Fruit fly (Drosophila melanogaster) whole organism, embryonic: ENCODE results near the gene Drgx.

Source experiments
- Adf1 ChIP-seq: fragments of 200-800 bp; sonication (Bioruptor generic); IDR thresholded peaks from 2 replicates; pipeline ENCODE4 v1.3.6; 2022; ENCODE audit warnings: missing biosample characterization, missing genetic modification characterization
- Awh ChIP-seq: fragments of 200-800 bp; sonication (Bioruptor generic); IDR thresholded peaks from 2 replicates; pipeline ENCODE4, ENCODE4 v1.3.6; 2022; ENCODE audit warnings: missing biosample characterization, missing genetic modification characterization
- C15 ChIP-seq: fragments of 200-800 bp; sonication (Bioruptor generic); IDR thresholded peaks from 3 replicates; pipeline ENCODE4 v1.3.6; 2022; ENCODE audit warnings: missing biosample characterization, missing genetic modification characterization
- CG10654 ChIP-seq: fragments of 200-800 bp; sonication (Bioruptor generic); optimal IDR thresholded peaks from 2 replicates; lab custom pipeline; 2016; ENCODE audit warnings: missing biosample characterization, missing genetic modification characterization
- CG10979 ChIP-seq: fragments of 200-800 bp; sonication (Bioruptor generic); optimal IDR thresholded peaks from 2 replicates; lab custom pipeline; 2018; ENCODE audit warnings: missing biosample characterization, mild to moderate bottlenecking, missing genetic modification characterization, moderate library complexity
- CG17385 ChIP-seq: fragments of 200-800 bp; sonication (Bioruptor generic); optimal IDR thresholded peaks from 3 replicates; lab custom pipeline; 2018; ENCODE audit warnings: missing biosample characterization, mild to moderate bottlenecking, missing genetic modification characterization
- CG17829 ChIP-seq: fragments of 200-800 bp; optimal IDR thresholded peaks from 2 replicates; lab custom pipeline; 2019; ENCODE audit warnings: missing biosample characterization, mild to moderate bottlenecking, missing genetic modification characterization, moderate library complexity
- CG1832 ChIP-seq: fragments of 200-800 bp; sonication (Bioruptor generic); optimal IDR thresholded peaks from 2 replicates; lab custom pipeline; 2017; ENCODE audit warnings: missing biosample characterization, mild to moderate bottlenecking, missing genetic modification characterization, inconsistent platforms
- CG31224 ChIP-seq: fragments of 200-800 bp; sonication (Bioruptor generic); IDR thresholded peaks from 2 replicates; pipeline ENCODE4 v1.3.6; 2022; ENCODE audit warnings: missing biosample characterization, missing genetic modification characterization
- CG32772 ChIP-seq: fragments of 200-800 bp; sonication (Bioruptor generic); IDR thresholded peaks from 2 replicates; pipeline ENCODE4 v1.3.6; 2022; ENCODE audit warnings: missing biosample characterization, missing genetic modification characterization
- CG4282 ChIP-seq: fragments of 200-800 bp; sonication (Bioruptor generic); optimal IDR thresholded peaks from 2 replicates; lab custom pipeline; 2016; ENCODE audit warnings: missing biosample characterization, missing genetic modification characterization
- CG6683 ChIP-seq: fragments of 200-800 bp; sonication (Bioruptor generic); optimal IDR thresholded peaks from 2 replicates; lab custom pipeline; 2017; ENCODE audit warnings: missing biosample characterization, mild to moderate bottlenecking, missing genetic modification characterization, missing genetic modification reagents
- CG8359 ChIP-seq: fragments of 200-800 bp; sonication (Bioruptor generic); optimal IDR thresholded peaks from 2 replicates; lab custom pipeline; 2017; ENCODE audit warnings: missing biosample characterization, mild to moderate bottlenecking, missing genetic modification characterization, borderline replicate concordance
- CG9817 ChIP-seq: fragments of 200-800 bp; sonication (Bioruptor generic); optimal IDR thresholded peaks from 2 replicates; lab custom pipeline; 2018; ENCODE audit warnings: missing biosample characterization, mild to moderate bottlenecking, missing genetic modification characterization, moderate library complexity
- CG9876 ChIP-seq: fragments of 200-800 bp; sonication (Bioruptor generic); optimal IDR thresholded peaks from 2 replicates; lab custom pipeline; 2016; ENCODE audit warnings: missing biosample characterization, missing genetic modification characterization
- CTCF ChIP-seq: fragments of 200-800 bp; sonication (Bioruptor generic); optimal IDR thresholded peaks from 2 replicates; lab custom pipeline; 2017; ENCODE audit warnings: missing biosample characterization, mild to moderate bottlenecking, missing genetic modification characterization, moderate library complexity
- Doc2 ChIP-seq: fragments of 200-800 bp; sonication (Bioruptor generic); IDR thresholded peaks from 2 replicates; pipeline ENCODE4 v1.3.6; 2022; ENCODE audit warnings: missing biosample characterization, missing genetic modification characterization
- E2f2 ChIP-seq: fragments of 200-800 bp; sonication (Bioruptor generic); IDR thresholded peaks from 2 replicates; pipeline ENCODE4 v1.3.6; 2022; ENCODE audit warnings: missing biosample characterization, missing genetic modification characterization
- Fer3 ChIP-seq: fragments of 200-800 bp; sonication (Bioruptor generic); optimal IDR thresholded peaks from 2 replicates; lab custom pipeline; 2018; ENCODE audit warnings: missing biosample characterization, mild to moderate bottlenecking, missing genetic modification characterization, moderate library complexity
- HLHmδ ChIP-seq: fragments of 200-800 bp; sonication (Bioruptor generic); optimal IDR thresholded peaks from 2 replicates; lab custom pipeline; 2018; ENCODE audit warnings: missing biosample characterization, mild to moderate bottlenecking, missing genetic modification characterization, moderate library complexity
- HmgD ChIP-seq: fragments of 200-800 bp; sonication (Bioruptor generic); optimal IDR thresholded peaks from 3 replicates; lab custom pipeline; 2016; ENCODE audit warnings: missing biosample characterization, missing genetic modification characterization
- Hmx ChIP-seq: fragments of 200-800 bp; sonication (Bioruptor generic); optimal IDR thresholded peaks from 2 replicates; lab custom pipeline; 2016; ENCODE audit warnings: missing biosample characterization, missing genetic modification characterization
- Hr78 ChIP-seq, 2 experiments: fragments of 200-800 bp in 1 of 2; fragments of >200 bp in 1 of 2; sonication (Bioruptor generic) in 1 of 2; optimal IDR thresholded peaks; 2 replicates each; lab custom pipeline; 2017 to 2019; ENCODE audit warnings: missing biosample characterization in 2 of 2, missing genetic modification characterization in 2 of 2, mild to moderate bottlenecking in 1 of 2, moderate library complexity in 1 of 2
- Mes4 ChIP-seq: fragments of 200-800 bp; sonication (Bioruptor generic); optimal IDR thresholded peaks from 2 replicates; lab custom pipeline; 2016; ENCODE audit warnings: missing biosample characterization, missing genetic modification characterization
- Nf-YA ChIP-seq: fragments of 200-800 bp; sonication (Bioruptor generic); IDR thresholded peaks from 2 replicates; pipeline ENCODE4 v1.3.6; 2022; ENCODE audit warnings: missing biosample characterization, missing genetic modification characterization
- Spps ChIP-seq: fragments of 200-800 bp; sonication (Bioruptor generic); optimal IDR thresholded peaks from 2 replicates; lab custom pipeline; 2018; ENCODE audit warnings: missing biosample characterization, mild to moderate bottlenecking, missing genetic modification characterization
- Xbp1 ChIP-seq: fragments of 200-800 bp; sonication (Bioruptor generic); optimal IDR thresholded peaks from 3 replicates; lab custom pipeline; 2016; ENCODE audit warnings: missing biosample characterization, mild to moderate bottlenecking, missing genetic modification characterization
- bcd ChIP-seq: fragments of 200-800 bp; sonication (Bioruptor generic); optimal IDR thresholded peaks from 2 replicates; lab custom pipeline; 2017; ENCODE audit warnings: missing biosample characterization, mild to moderate bottlenecking, missing genetic modification characterization
- chinmo ChIP-seq: fragments of 200-800 bp; sonication (Bioruptor generic); IDR thresholded peaks from 4 replicates; pipeline ENCODE4 v1.3.6; 2022; ENCODE audit warnings: missing biosample characterization, missing genetic modification characterization; ENCODE audit not compliant: partially characterized antibody
- crol ChIP-seq: fragments of 200-800 bp; sonication (Bioruptor generic); IDR thresholded peaks from 2 replicates; pipeline ENCODE4 v1.3.6; 2022; ENCODE audit warnings: missing biosample characterization, missing genetic modification characterization
- dm ChIP-seq: fragments of 200-800 bp; sonication (Bioruptor generic); optimal IDR thresholded peaks from 3 replicates; lab custom pipeline; 2016; ENCODE audit warnings: missing biosample characterization, missing genetic modification characterization
- dpn ChIP-seq, 2 experiments: fragments of 200-800 bp; sonication (Bioruptor generic); optimal IDR thresholded peaks; 3 replicates each; lab custom pipeline; 2016; ENCODE audit warnings: missing biosample characterization in 2 of 2, missing genetic modification characterization in 2 of 2
- en ChIP-seq: fragments of 200-800 bp; sonication (Bioruptor generic); optimal IDR thresholded peaks from 2 replicates; lab custom pipeline; 2016; ENCODE audit warnings: missing biosample characterization, missing genetic modification characterization
- exex ChIP-seq: fragments of 200-800 bp; sonication (Bioruptor generic); optimal IDR thresholded peaks from 4 replicates; lab custom pipeline; 2018; ENCODE audit warnings: missing biosample characterization, mild to moderate bottlenecking, missing genetic modification characterization, moderate library complexity
- hbn ChIP-seq: fragments of 200-800 bp; sonication (Bioruptor generic); IDR thresholded peaks from 2 replicates; pipeline ENCODE4 v1.3.6; 2022; ENCODE audit warnings: missing biosample characterization, missing genetic modification characterization; ENCODE audit not compliant: partially characterized antibody
- her ChIP-seq: fragments of 200-800 bp; sonication (Bioruptor generic); optimal IDR thresholded peaks from 2 replicates; lab custom pipeline; 2016; ENCODE audit warnings: missing biosample characterization, missing genetic modification characterization
- lmd ChIP-seq: fragments of 200-800 bp; sonication (Bioruptor generic); IDR thresholded peaks from 2 replicates; pipeline ENCODE4 v1.3.6; 2022; ENCODE audit warnings: missing biosample characterization, missing genetic modification characterization
- lola ChIP-seq, 3 experiments: fragments of >200 bp in 2 of 3; fragments of 200-800 bp in 1 of 3; sonication (Bioruptor generic) in 1 of 3; optimal IDR thresholded peaks; 2 replicates each; lab custom pipeline; 2017 to 2019; ENCODE audit warnings: missing biosample characterization in 3 of 3, missing genetic modification characterization in 3 of 3, mild to moderate bottlenecking in 1 of 3, moderate library complexity in 1 of 3
- lov ChIP-seq, 2 experiments: fragments of 200-800 bp in 1 of 2; fragments of >200 bp in 1 of 2; sonication (Bioruptor generic) in 1 of 2; IDR thresholded peaks in 1 of 2; optimal IDR thresholded peaks in 1 of 2; 2 replicates in 1 of 2; 3 replicates in 1 of 2; pipeline versions ENCODE4 v1.3.6 to Lab custom; 2017 to 2022; ENCODE audit warnings: missing biosample characterization in 1 of 2, missing genetic modification characterization in 1 of 2
- mam ChIP-seq: fragments of 200-800 bp; sonication (Bioruptor generic); optimal IDR thresholded peaks from 3 replicates; lab custom pipeline; 2016; ENCODE audit warnings: missing biosample characterization, missing genetic modification characterization
- mld ChIP-seq: fragments of 200-800 bp; sonication (Bioruptor generic); IDR thresholded peaks from 3 replicates; pipeline ENCODE4 v1.3.6; 2022; ENCODE audit warnings: missing biosample characterization, missing genetic modification characterization; ENCODE audit not compliant: partially characterized antibody
- p53 ChIP-seq: fragments of 200-800 bp; sonication (Bioruptor generic); optimal IDR thresholded peaks from 2 replicates; lab custom pipeline; 2016; ENCODE audit warnings: missing biosample characterization, missing genetic modification characterization
- pfk ChIP-seq: fragments of 200-800 bp; sonication (Bioruptor generic); optimal IDR thresholded peaks from 2 replicates; lab custom pipeline; 2018; ENCODE audit warnings: missing biosample characterization, mild to moderate bottlenecking, missing genetic modification characterization, moderate library complexity
- stc ChIP-seq: fragments of 200-800 bp; sonication (Bioruptor generic); IDR thresholded peaks from 2 replicates; pipeline ENCODE4 v1.3.6; 2022; ENCODE audit warnings: missing biosample characterization, missing genetic modification characterization
- sug ChIP-seq: fragments of 200-800 bp; optimal IDR thresholded peaks from 2 replicates; lab custom pipeline; 2019; ENCODE audit warnings: missing biosample characterization, mild to moderate bottlenecking, missing genetic modification characterization, moderate library complexity
- tap ChIP-seq: fragments of 200-800 bp; optimal IDR thresholded peaks from 3 replicates; lab custom pipeline; 2019; ENCODE audit warnings: missing biosample characterization, mild to moderate bottlenecking, missing genetic modification characterization, moderate library complexity
- tll ChIP-seq, 2 experiments: fragments of 200-800 bp in 1 of 2; fragments of >200 bp in 1 of 2; sonication (Bioruptor generic) in 1 of 2; optimal IDR thresholded peaks; 2 replicates each; lab custom pipeline; 2017 to 2019; ENCODE audit warnings: missing biosample characterization in 2 of 2, missing genetic modification characterization in 2 of 2, mild to moderate bottlenecking in 1 of 2, moderate library complexity in 1 of 2
- tup ChIP-seq: fragments of 200-800 bp; sonication (Bioruptor generic); optimal IDR thresholded peaks from 2 replicates; lab custom pipeline; 2016; ENCODE audit warnings: missing biosample characterization, mild to moderate bottlenecking, missing genetic modification characterization, moderate library complexity
- yki ChIP-seq: fragments of >200 bp; optimal IDR thresholded peaks from 3 replicates; lab custom pipeline; 2018

The Drgx gene

DNA sequence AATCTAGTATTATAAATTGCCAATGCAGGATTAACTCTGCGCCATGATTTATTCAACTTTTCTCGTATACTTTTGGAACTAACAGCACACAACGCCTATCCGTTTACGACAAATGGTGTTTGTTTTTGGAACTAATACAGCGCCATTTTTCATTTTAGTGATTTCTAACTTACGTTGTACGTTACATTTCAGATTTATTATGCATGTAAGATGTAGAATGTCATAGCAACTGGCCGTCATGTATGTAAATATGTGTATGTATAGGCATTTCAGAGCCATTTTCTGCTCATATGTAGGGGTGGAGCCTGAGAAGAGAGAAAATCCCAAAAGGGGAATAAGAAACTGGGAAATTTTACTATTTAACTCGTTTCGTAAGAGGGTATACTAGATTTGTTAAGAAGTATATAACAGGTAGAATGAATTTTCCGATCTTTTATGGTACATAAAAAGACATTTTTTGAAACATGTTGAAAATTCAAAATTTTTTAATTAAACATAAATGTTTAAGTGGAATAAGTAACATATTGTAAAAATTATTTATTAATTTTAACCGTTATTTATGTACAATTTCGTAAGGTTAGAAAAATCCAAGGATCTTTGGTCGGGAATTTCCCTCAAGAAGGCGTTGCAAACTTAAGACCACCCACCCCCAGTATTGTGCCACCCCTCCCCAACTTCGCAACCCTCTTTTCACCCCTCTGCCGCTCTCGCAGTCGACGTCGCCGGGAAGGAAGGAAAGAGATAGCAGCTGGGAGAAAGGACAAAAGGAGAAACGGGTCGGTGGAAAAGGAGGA lies 5.0 kb upstream of the Drgx start (continued):
- TF ChIP-seq Fer3 (peak; percentile 27), Doc2 (GFP tag; lab: Robert Waterston, UW) (no peak), dpn (GFP tag; optimal IDR thresholded peaks at IDR 0.05; lab: Kevin White, UChicago) (peak; percentile 43 to 71), Adf1 (GFP tag; lab: Robert Waterston, UW) (peak; percentile 90), tap (tag; lab: Kevin White, UChicago) (peak; percentile 10), tup (GFP tag; lab: Kevin White, UChicago) (no peak), en (GFP tag; lab: Kevin White, UChicago) (no peak), dm (GFP tag; lab: Kevin White, UChicago) (peak; percentile 40), CG10654 (GFP tag; lab: Kevin White, UChicago) (peak; percentile 55), CG8359 (no peak), CG4282 (GFP tag; lab: Kevin White, UChicago) (no peak), tll (GFP tag; optimal IDR thresholded peaks at IDR 0.05; lab: Kevin White, UChicago) (no peak), chinmo (GFP tag; lab: Robert Waterston, UW) (peak; percentile 57; the same call in 1 of the 4 replicates), mam (GFP tag; lab: Kevin White, UChicago) (peak; percentile 30), lov (optimal IDR thresholded peaks at IDR 0.05; lab: Kevin White, UChicago) (no peak), lov (GFP tag; IDR thresholded peaks at IDR 0.05; lab: Robert Waterston, UW) (no peak), Hr78 (GFP tag; optimal IDR thresholded peaks at IDR 0.05; lab: Kevin White, UChicago) (no peak), Awh (GFP tag; lab: Robert Waterston, UW) (no peak), Nf-YA (GFP tag; lab: Robert Waterston, UW) (no peak), C15 (GFP tag; lab: Robert Waterston, UW) (no peak), lola (GFP tag; optimal IDR thresholded peaks at IDR 0.05; lab: Kevin White, UChicago) (no peak), Hmx (GFP tag; lab: Kevin White, UChicago) (peak; percentile 3), CG9817 (tag; lab: Kevin White, UChicago) (peak; percentile 51), CTCF (GFP tag; lab: Kevin White, UChicago) (peak; percentile 100), yki (lab: Kevin White, UChicago) (peak; percentile 32), Xbp1 (peak; percentile 77), exex (tag; lab: Kevin White, UChicago) (no peak), HLHmδ (no peak), CG17385 (GFP tag; lab: Kevin White, UChicago) (peak; percentile 24), crol (GFP tag; lab: Robert Waterston, UW) (peak; percentile 84), pfk (no peak), CG17829 (tag; lab: Kevin White, UChicago) (peak; percentile 81), stc (GFP tag; lab: Robert Waterston, UW) (0 out of 2 replicates have a peak, but pooled peaks have one; percentile 17), p53 (GFP tag; lab: Kevin White, UChicago) (peak; percentile 51), her (GFP tag; lab: Kevin White, UChicago) (peak; percentile 57), CG1832 (GFP tag; lab: Kevin White, UChicago) (peak; percentile 73), Spps (tag; lab: Kevin White, UChicago) (no peak), HmgD (GFP tag; lab: Kevin White, UChicago) (peak; percentile 75), CG31224 (GFP tag; lab: Robert Waterston, UW) (no peak), CG32772 (GFP tag; lab: Robert Waterston, UW) (peak; percentile 67), Mes4 (GFP tag; lab: Kevin White, UChicago) (peak; percentile 50), hbn (no peak), bcd (GFP tag; lab: Kevin White, UChicago) (peak; percentile 50), lmd (GFP tag; lab: Robert Waterston, UW) (peak; percentile 55), E2f2 (GFP tag; lab: Robert Waterston, UW) (peak; percentile 53), sug (tag; lab: Kevin White, UChicago) (peak; percentile 54), mld (GFP tag; lab: Robert Waterston, UW) (no peak), CG9876 (GFP tag; lab: Kevin White, UChicago) (peak; percentile 52), CG10979 (tag; lab: Kevin White, UChicago) (peak; percentile 33), CG6683 (no peak)
